Worm (Caenorhabditis elegans) whole organism, L1 larva: ENCODE data around the gene snf-3.

Experiments used
- C04F5.9 ChIP-seq: sonication (generic microtip); optimal IDR thresholded peaks from 2 replicates; lab custom pipeline; 2016; ENCODE audit warnings: missing genetic modification characterization, missing compliant biosample characterization
- F16B12.6 ChIP-seq: fragments of 150-350 bp; optimal IDR thresholded peaks from 2 replicates; lab custom pipeline; 2014; ENCODE audit warnings: missing biosample characterization, missing genetic modification characterization
- aha-1 ChIP-seq: fragments of 150-350 bp; optimal IDR thresholded peaks from 2 replicates; lab custom pipeline; 2014; ENCODE audit warnings: missing biosample characterization, missing genetic modification characterization
- alr-1 ChIP-seq: fragments of 200-800 bp; sonication (Bioruptor generic); optimal IDR thresholded peaks from 2 replicates; lab custom pipeline; 2018; ENCODE audit warnings: borderline replicate concordance, mild to moderate bottlenecking, missing genetic modification characterization, missing compliant biosample characterization
- aly-2 ChIP-seq: fragments of 150-350 bp; optimal IDR thresholded peaks from 2 replicates; lab custom pipeline; 2014; ENCODE audit warnings: missing biosample characterization, missing genetic modification characterization
- blmp-1 ChIP-seq: fragments of 150-350 bp; optimal IDR thresholded peaks from 2 replicates; lab custom pipeline; 2014; ENCODE audit warnings: missing biosample characterization, missing genetic modification characterization
- ceh-63 ChIP-seq: fragments of 200-800 bp; sonication (Bioruptor generic); optimal IDR thresholded peaks from 2 replicates; lab custom pipeline; 2018; ENCODE audit warnings: mild to moderate bottlenecking, missing genetic modification characterization, missing compliant biosample characterization
- ceh-8 ChIP-seq: fragments of 200-800 bp; sonication (Bioruptor generic); optimal IDR thresholded peaks from 2 replicates; lab custom pipeline; 2018; ENCODE audit warnings: mild to moderate bottlenecking, missing genetic modification characterization, moderate library complexity, missing compliant biosample characterization
- ces-1 ChIP-seq: fragments of 150-350 bp; optimal IDR thresholded peaks from 2 replicates; lab custom pipeline; 2014; ENCODE audit warnings: missing biosample characterization, missing genetic modification reagents, missing genetic modification characterization
- efl-1 ChIP-seq, 4 experiments: fragments of 150-350 bp; optimal IDR thresholded peaks in 3 of 4; peaks in 1 of 4; 1 replicate in 1 of 4; 2 replicates in 3 of 4; lab custom pipeline; 2014; ENCODE audit warnings: missing biosample characterization in 2 of 4, missing genetic modification characterization in 2 of 4, missing genetic modification reagents in 2 of 4
- efl-3 ChIP-seq: fragments of 200-800 bp; sonication (Bioruptor generic); optimal IDR thresholded peaks from 2 replicates; lab custom pipeline; 2018; ENCODE audit warnings: mild to moderate bottlenecking, missing genetic modification characterization, missing compliant biosample characterization
- egl-13 ChIP-seq: sonication (generic microtip); optimal IDR thresholded peaks from 2 replicates; lab custom pipeline; 2016; ENCODE audit warnings: missing genotype, missing genetic modification reagents, missing genetic modification characterization, missing compliant biosample characterization
- elt-2 ChIP-seq: sonication (generic microtip); optimal IDR thresholded peaks from 2 replicates; lab custom pipeline; 2016; ENCODE audit warnings: missing genetic modification characterization, mild to moderate bottlenecking, inconsistent platforms, missing compliant biosample characterization, missing genetic modification reagents
- elt-3 ChIP-seq, 6 experiments: fragments of 150-350 bp in 1 of 6; sonication (generic microtip); optimal IDR thresholded peaks; 2 replicates each; lab custom pipeline; 2017 to 2018; ENCODE audit warnings: missing biosample characterization in 6 of 6, missing genetic modification characterization in 6 of 6, inconsistent platforms in 1 of 6
- ets-5 ChIP-seq: fragments of 200-800 bp; sonication (Bioruptor generic); IDR thresholded peaks from 2 replicates; pipeline ENCODE4 v1.3.6; 2022; ENCODE audit warnings: missing genetic modification characterization, missing compliant biosample characterization
- fkh-10 ChIP-seq: sonication (generic microtip); optimal IDR thresholded peaks from 2 replicates; lab custom pipeline; 2017; ENCODE audit warnings: missing biosample characterization, missing genetic modification reagents, missing genetic modification characterization
- fkh-8 ChIP-seq: sonication (generic microtip); optimal IDR thresholded peaks from 2 replicates; lab custom pipeline; 2016; ENCODE audit warnings: mild to moderate bottlenecking, missing genetic modification characterization, missing compliant biosample characterization
- fos-1 ChIP-seq: fragments of 150-350 bp; optimal IDR thresholded peaks from 2 replicates; lab custom pipeline; 2014; ENCODE audit warnings: missing biosample characterization, missing genetic modification characterization
- hlh-17 ChIP-seq: fragments of 200-800 bp; sonication (Bioruptor generic); optimal IDR thresholded peaks from 2 replicates; lab custom pipeline; 2018; ENCODE audit warnings: missing genetic modification characterization, mild to moderate bottlenecking, missing compliant biosample characterization, moderate library complexity, borderline replicate concordance
- hpl-2 ChIP-seq: fragments of 150-350 bp; optimal IDR thresholded peaks from 2 replicates; lab custom pipeline; 2014; ENCODE audit warnings: missing biosample characterization, missing genetic modification reagents, missing genetic modification characterization
- jun-1 ChIP-seq: fragments of 150-350 bp; optimal IDR thresholded peaks from 2 replicates; lab custom pipeline; 2014; ENCODE audit warnings: missing biosample characterization, missing genetic modification reagents, missing genetic modification characterization
- lin-13 ChIP-seq: fragments of 150-350 bp; optimal IDR thresholded peaks from 2 replicates; lab custom pipeline; 2014; ENCODE audit warnings: missing biosample characterization, missing genetic modification reagents, missing genetic modification characterization
- lin-14 ChIP-seq: fragments of 200-800 bp; sonication (Bioruptor generic); optimal IDR thresholded peaks from 2 replicates; lab custom pipeline; 2018; ENCODE audit warnings: mild to moderate bottlenecking, missing genetic modification characterization, moderate library complexity, missing compliant biosample characterization
- lin-15B ChIP-seq: fragments of 150-350 bp; sonication (generic microtip); optimal IDR thresholded peaks from 3 replicates; lab custom pipeline; 2014; ENCODE audit warnings: missing biosample characterization, missing genetic modification characterization
- lin-35 ChIP-seq, 2 experiments: fragments of 150-350 bp; optimal IDR thresholded peaks; 2 replicates each; lab custom pipeline; 2014; ENCODE audit warnings: missing biosample characterization in 2 of 2, missing genetic modification characterization in 2 of 2, missing genetic modification reagents in 2 of 2
- lsy-2 ChIP-seq, 2 experiments: fragments of 150-350 bp; optimal IDR thresholded peaks; 2 replicates each; lab custom pipeline; 2014; ENCODE audit warnings: missing biosample characterization in 2 of 2, missing genetic modification characterization in 2 of 2
- mdl-1 ChIP-seq, 2 experiments: fragments of 150-350 bp; optimal IDR thresholded peaks; 2 replicates each; lab custom pipeline; 2014 to 2017; ENCODE audit warnings: missing biosample characterization in 2 of 2, missing genetic modification characterization in 2 of 2, inconsistent platforms in 1 of 2
- mep-1 ChIP-seq: fragments of 150-350 bp; optimal IDR thresholded peaks from 2 replicates; lab custom pipeline; 2014; ENCODE audit warnings: missing biosample characterization, missing genetic modification characterization
- nhr-11 ChIP-seq: fragments of 150-350 bp; optimal IDR thresholded peaks from 2 replicates; lab custom pipeline; 2014; ENCODE audit warnings: missing biosample characterization, missing genetic modification characterization
- nhr-19 ChIP-seq: fragments of 200-800 bp; sonication (Bioruptor generic); conservative IDR thresholded peaks from 2 replicates; pipeline ENCODE4 v1.3.6; 2022; ENCODE audit warnings: missing genetic modification characterization, missing compliant biosample characterization
- nhr-20 ChIP-seq: sonication (generic microtip); optimal IDR thresholded peaks from 2 replicates; lab custom pipeline; 2016; ENCODE audit warnings: mild to moderate bottlenecking, missing genetic modification characterization, missing compliant biosample characterization
- nhr-237 ChIP-seq: fragments of 150-350 bp; optimal IDR thresholded peaks from 2 replicates; lab custom pipeline; 2014; ENCODE audit warnings: missing biosample characterization, missing genetic modification characterization
- nhr-71 ChIP-seq: sonication (generic microtip); optimal IDR thresholded peaks from 2 replicates; lab custom pipeline; 2016; ENCODE audit warnings: mild to moderate bottlenecking, missing genetic modification characterization, moderate library complexity, missing compliant biosample characterization
- nhr-76 ChIP-seq: sonication (generic microtip); optimal IDR thresholded peaks from 2 replicates; lab custom pipeline; 2017; ENCODE audit warnings: missing biosample characterization, missing genetic modification characterization
- nhr-77 ChIP-seq: fragments of 150-350 bp; optimal IDR thresholded peaks from 2 replicates; lab custom pipeline; 2014; ENCODE audit warnings: missing biosample characterization, missing genetic modification characterization
- nhr-85 ChIP-seq: sonication (generic microtip); peaks from one replicate; lab custom pipeline; 2016; ENCODE audit warnings: missing genetic modification characterization, inconsistent platforms, missing compliant biosample characterization
- nhr-90 ChIP-seq: sonication (generic microtip); optimal IDR thresholded peaks from 2 replicates; lab custom pipeline; 2016; ENCODE audit warnings: mild to moderate bottlenecking, missing genetic modification characterization, missing compliant biosample characterization; ENCODE audit not compliant: poor library complexity
- pag-3 ChIP-seq: sonication (generic microtip); optimal IDR thresholded peaks from 2 replicates; lab custom pipeline; 2017; ENCODE audit warnings: missing genetic modification characterization, mild to moderate bottlenecking, missing compliant biosample characterization, antibody characterized with exemption, borderline replicate concordance; ENCODE audit not compliant: insufficient read depth
- pqm-1 ChIP-seq: sonication (generic microtip); optimal IDR thresholded peaks from 3 replicates; lab custom pipeline; 2017; ENCODE audit warnings: missing biosample characterization, missing genetic modification characterization
- rnt-1 ChIP-seq: sonication (generic microtip); optimal IDR thresholded peaks from 2 replicates; lab custom pipeline; 2016; ENCODE audit warnings: mild to moderate bottlenecking, missing genetic modification characterization, moderate library complexity, missing compliant biosample characterization
- snu-23 ChIP-seq: sonication (generic microtip); optimal IDR thresholded peaks from 2 replicates; lab custom pipeline; 2016; ENCODE audit warnings: missing genetic modification characterization, missing compliant biosample characterization
- sptf-1 ChIP-seq: fragments of 150-350 bp; optimal IDR thresholded peaks from 2 replicates; lab custom pipeline; 2014; ENCODE audit warnings: missing biosample characterization, missing genetic modification characterization
- sup-37 ChIP-seq: fragments of 200-800 bp; sonication (Bioruptor generic); optimal IDR thresholded peaks from 2 replicates; lab custom pipeline; 2018; ENCODE audit warnings: mild to moderate bottlenecking, missing genetic modification characterization, missing compliant biosample characterization
- swsn-7 ChIP-seq: sonication (generic microtip); optimal IDR thresholded peaks from 2 replicates; lab custom pipeline; 2016; ENCODE audit warnings: missing genetic modification characterization, missing compliant biosample characterization
- tbx-2 ChIP-seq: sonication (generic microtip); optimal IDR thresholded peaks from 2 replicates; lab custom pipeline; 2016; ENCODE audit warnings: missing genetic modification characterization, missing compliant biosample characterization
- unc-130 ChIP-seq: fragments of 150-350 bp; optimal IDR thresholded peaks from 2 replicates; lab custom pipeline; 2017; ENCODE audit warnings: missing biosample characterization, missing genetic modification characterization, inconsistent platforms
- unc-62 ChIP-seq: fragments of 150-350 bp; optimal IDR thresholded peaks from 2 replicates; lab custom pipeline; 2014; ENCODE audit warnings: missing biosample characterization, missing genetic modification reagents, missing genetic modification characterization
- unc-86 ChIP-seq: sonication (generic microtip); optimal IDR thresholded peaks from 2 replicates; lab custom pipeline; 2016; ENCODE audit warnings: missing genetic modification characterization, missing compliant biosample characterization
- unc-98 ChIP-seq: fragments of 200-800 bp; sonication (Bioruptor generic); IDR thresholded peaks from 2 replicates; pipeline ENCODE4 v1.3.6; 2022; ENCODE audit warnings: missing genetic modification characterization, missing compliant biosample characterization
- vab-15 ChIP-seq: sonication (generic microtip); optimal IDR thresholded peaks from 2 replicates; lab custom pipeline; 2017; ENCODE audit warnings: missing genotype, mild to moderate bottlenecking, missing genetic modification characterization, missing compliant biosample characterization
- ztf-11 ChIP-seq, 2 experiments: sonication (generic microtip); optimal IDR thresholded peaks; 2 replicates each; lab custom pipeline; 2016 to 2017; ENCODE audit warnings: missing genetic modification characterization in 2 of 2, missing biosample characterization in 1 of 2, missing compliant biosample characterization in 1 of 2

Gene snf-3

DNA sequence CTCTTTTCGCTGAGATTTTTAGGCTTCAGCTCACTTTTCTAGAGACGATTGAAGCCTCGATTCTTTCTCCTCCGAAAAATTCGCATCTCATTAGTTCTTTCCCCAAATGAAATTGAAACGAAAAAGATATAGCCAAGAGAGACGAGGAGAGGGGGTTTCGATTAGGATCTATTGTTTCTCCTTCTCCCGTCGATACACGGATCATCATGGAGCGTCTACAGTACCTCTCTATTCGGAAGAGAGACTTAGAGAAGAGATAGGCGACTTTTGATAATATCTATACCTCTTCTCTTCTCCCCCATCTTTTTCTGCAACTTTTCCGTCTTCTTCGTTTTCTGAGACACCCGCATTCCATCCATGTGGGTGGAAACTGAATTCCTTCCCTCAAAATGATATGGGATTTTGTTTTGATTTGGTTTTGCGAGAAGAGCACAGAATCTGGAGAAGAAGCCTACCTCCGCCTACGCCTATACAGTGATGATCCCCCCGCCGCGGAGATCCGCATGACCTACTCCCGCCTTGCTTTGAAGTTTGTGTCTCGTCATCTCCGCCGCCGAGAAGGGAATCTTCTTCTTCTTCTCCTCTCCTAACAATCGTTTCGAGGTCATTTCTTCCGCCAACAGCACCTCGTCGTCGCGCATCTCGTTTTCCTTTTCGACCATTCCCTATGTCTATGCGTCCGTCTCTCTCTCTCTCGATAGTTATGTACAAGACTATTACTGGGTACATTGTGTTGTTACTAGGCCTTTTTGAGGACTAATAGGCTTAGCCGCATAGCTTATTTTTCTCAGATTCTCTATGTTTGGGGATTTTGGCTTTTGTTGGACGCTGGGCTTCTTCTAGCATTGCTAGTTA, 50.1 kb downstream of the snf-3 start:
- TF ChIP-seq nhr-20 (tag; lab: Kevin White, UChicago): peak; percentile 39
- no peak for TF ChIP-seq nhr-77
- no peak for TF ChIP-seq vab-15 (tag; lab: Kevin White, UChicago)
- TF ChIP-seq fkh-10: no peak
- TF ChIP-seq nhr-85 (tag; lab: Kevin White, UChicago): peak; percentile 67
- TF ChIP-seq nhr-19 (GFP tag; lab: Robert Waterston, UW): no peak
- no peak for TF ChIP-seq efl-3 (GFP tag; lab: Kevin White, UChicago)
- no peak for TF ChIP-seq pag-3 (tag; lab: Kevin White, UChicago)
- no peak for TF ChIP-seq rnt-1 (tag; lab: Kevin White, UChicago)
- no peak for TF ChIP-seq jun-1 (tag; lab: Kevin White, UChicago)
- TF ChIP-seq mep-1 (tag; lab: Kevin White, UChicago): peak; percentile 46
- no peak for TF ChIP-seq aly-2
- TF ChIP-seq unc-62 (GFP tag; lab: Kevin White, UChicago): no peak
- no peak for TF ChIP-seq ces-1
- no peak for TF ChIP-seq ets-5
- no peak for TF ChIP-seq nhr-11 (tag; lab: Kevin White, UChicago)
- TF ChIP-seq alr-1 (tag; lab: Kevin White, UChicago): no peak
- no peak for TF ChIP-seq elt-2 (tag; lab: Kevin White, UChicago)
- no peak for TF ChIP-seq ceh-63 (GFP tag; lab: Kevin White, UChicago)
- TF ChIP-seq lin-14 (GFP tag; lab: Kevin White, UChicago): peak; percentile 10
- no peak for TF ChIP-seq fos-1 (tag; lab: Kevin White, UChicago)
- TF ChIP-seq tbx-2 (tag; lab: Kevin White, UChicago): no peak
- TF ChIP-seq ztf-11 (tag; optimal IDR thresholded peaks at IDR 0.05; lab: Kevin White, UChicago): no peak
- TF ChIP-seq nhr-76 (tag; lab: Kevin White, UChicago): no peak
- TF ChIP-seq elt-3 (tag; optimal IDR thresholded peaks at IDR 0.05; lab: Kevin White, UChicago): peak in 1 of 6 experiments; percentile 25
- no peak for TF ChIP-seq fkh-8 (tag; lab: Kevin White, UChicago)
- TF ChIP-seq mdl-1 (tag; optimal IDR thresholded peaks at IDR 0.05; lab: Kevin White, UChicago): no peak
- TF ChIP-seq nhr-71: peak; percentile 14
- TF ChIP-seq lsy-2 (tag; optimal IDR thresholded peaks at IDR 0.05; lab: Kevin White, UChicago): peak in 1 of 2 experiments; percentile 51
- TF ChIP-seq pqm-1 (tag; lab: Kevin White, UChicago): no peak
- TF ChIP-seq sptf-1: no peak
- TF ChIP-seq sup-37 (GFP tag; lab: Kevin White, UChicago): no peak
- TF ChIP-seq unc-98 (GFP tag; lab: Robert Waterston, UW): no peak
- no peak for TF ChIP-seq F16B12.6 (tag; lab: Kevin White, UChicago)
- TF ChIP-seq nhr-90: peak; percentile 25
- TF ChIP-seq lin-13: no peak
- no peak for TF ChIP-seq swsn-7 (tag; lab: Kevin White, UChicago)
- TF ChIP-seq ceh-8 (GFP tag; lab: Kevin White, UChicago): no peak
- no peak for TF ChIP-seq nhr-237 (tag; lab: Kevin White, UChicago)
- peak in 1 of 2 experiments; percentile 14 for TF ChIP-seq lin-35 (GFP tag; optimal IDR thresholded peaks at IDR 0.05; lab: Kevin White, UChicago)
- TF ChIP-seq egl-13 (tag; lab: Kevin White, UChicago): no peak
- TF ChIP-seq C04F5.9 (tag; lab: Kevin White, UChicago): no peak
- TF ChIP-seq hpl-2 (GFP tag; lab: Kevin White, UChicago): no peak
- no peak for TF ChIP-seq unc-130 (tag; lab: Kevin White, UChicago)
- no peak for TF ChIP-seq unc-86 (tag; lab: Kevin White, UChicago)
- no peak for TF ChIP-seq lin-15B (tag; lab: Kevin White, UChicago)
- TF ChIP-seq snu-23 (GFP tag; lab: Kevin White, UChicago): peak; percentile 2
- TF ChIP-seq efl-1 (optimal IDR thresholded peaks at IDR 0.05; lab: Kevin White, UChicago): no peak
- peak in 1 of 2 experiments; percentile 56 for TF ChIP-seq efl-1 (GFP tag; optimal IDR thresholded peaks at IDR 0.05 in 1 of 2; lab: Kevin White, UChicago)
- TF ChIP-seq aha-1: no peak
- TF ChIP-seq hlh-17 (GFP tag; lab: Kevin White, UChicago): no peak
- TF ChIP-seq blmp-1 (tag; lab: Kevin White, UChicago): peak; percentile 92
